Worm (Caenorhabditis elegans) whole organism, L4 larva: ENCODE measurements around the gene R05F9.11.
A peak's percentile ranks its signal among the peaks of the same experiment; 100 is the strongest.
"Not testable (repeated sequence)": the region's sequence is repeated elsewhere in the genome, so short reads cannot be mapped to it uniquely, and the experiment has no call there.

Experiments used
- F10B5.3 ChIP-seq: sonication (generic microtip); optimal IDR thresholded peaks from 2 replicates; lab custom pipeline; 2016; ENCODE audit warnings: mild to moderate bottlenecking, missing genetic modification characterization, missing compliant biosample characterization
- R02D3.7 ChIP-seq: fragments of 150-350 bp; sonication (generic microtip); optimal IDR thresholded peaks from 3 replicates; lab custom pipeline; 2014; ENCODE audit warnings: missing biosample characterization, missing genetic modification characterization
- Y105C5A.15 ChIP-seq: fragments of 200-800 bp; sonication (Bioruptor generic); IDR thresholded peaks from 2 replicates; pipeline ENCODE4 v1.3.6; 2022; ENCODE audit warnings: missing genetic modification characterization, missing compliant biosample characterization
- Y48G9A.11 ChIP-seq: fragments of 200-800 bp; sonication (Bioruptor generic); IDR thresholded peaks from 2 replicates; pipeline ENCODE4 v1.3.6; 2022; ENCODE audit warnings: missing genetic modification reagents, missing genetic modification characterization, missing compliant biosample characterization
- Y5F2A.4 ChIP-seq: fragments of 200-800 bp; sonication (Bioruptor generic); optimal IDR thresholded peaks from 2 replicates; lab custom pipeline; 2018; ENCODE audit warnings: mild to moderate bottlenecking, missing genetic modification characterization, missing compliant biosample characterization
- Y75B8A.6 ChIP-seq: fragments of 200-800 bp; sonication (Bioruptor generic); IDR thresholded peaks from 2 replicates; pipeline ENCODE4 v1.3.6; 2022; ENCODE audit warnings: missing genetic modification reagents, missing genetic modification characterization, missing compliant biosample characterization
- aha-1 ChIP-seq: fragments of 150-350 bp; peaks from one replicate; lab custom pipeline; 2014; ENCODE audit warnings: missing biosample characterization, missing genetic modification characterization
- aly-2 ChIP-seq: sonication (generic microtip); optimal IDR thresholded peaks from 2 replicates; lab custom pipeline; 2018; ENCODE audit warnings: missing biosample characterization, missing genetic modification characterization
- ceh-20 ChIP-seq: fragments of 200-800 bp; sonication (Bioruptor generic); IDR thresholded peaks from 2 replicates; pipeline ENCODE4 v1.3.6; 2022; ENCODE audit warnings: missing genetic modification reagents, missing genetic modification characterization, missing compliant biosample characterization
- ceh-32 ChIP-seq: sonication (generic microtip); optimal IDR thresholded peaks from 2 replicates; lab custom pipeline; 2016; ENCODE audit warnings: mild to moderate bottlenecking, missing genetic modification characterization, missing compliant biosample characterization; ENCODE audit not compliant: poor library complexity
- ceh-44 ChIP-seq: fragments of 200-800 bp; sonication (Bioruptor generic); IDR thresholded peaks from 2 replicates; pipeline ENCODE4 v1.3.6; 2022; ENCODE audit warnings: missing genetic modification reagents, missing genetic modification characterization, missing compliant biosample characterization
- ceh-62 ChIP-seq: sonication (generic microtip); optimal IDR thresholded peaks from 2 replicates; lab custom pipeline; 2017; ENCODE audit warnings: missing biosample characterization, missing genetic modification characterization
- ctbp-1 ChIP-seq: fragments of 200-800 bp; sonication (Bioruptor generic); IDR thresholded peaks from 2 replicates; pipeline ENCODE4 v1.3.6; 2022; ENCODE audit warnings: missing genetic modification reagents, missing genetic modification characterization, missing compliant biosample characterization
- daf-12 ChIP-seq: fragments of 150-350 bp; optimal IDR thresholded peaks from 2 replicates; lab custom pipeline; 2014; ENCODE audit warnings: missing biosample characterization, missing genetic modification reagents, missing genetic modification characterization
- daf-8 ChIP-seq: fragments of 200-800 bp; sonication (Bioruptor generic); IDR thresholded peaks from 2 replicates; pipeline ENCODE4 v1.3.6; 2022; ENCODE audit warnings: missing genetic modification characterization, missing compliant biosample characterization
- dmd-6 ChIP-seq: fragments of 200-800 bp; sonication (Bioruptor generic); IDR thresholded peaks from 2 replicates; pipeline ENCODE4 v1.3.6; 2022; ENCODE audit warnings: missing genetic modification reagents, missing genetic modification characterization, missing compliant biosample characterization
- dmd-9 ChIP-seq: fragments of 200-800 bp; sonication (Bioruptor generic); IDR thresholded peaks from 2 replicates; pipeline ENCODE4 v1.3.6; 2022; ENCODE audit warnings: missing genetic modification reagents, missing genetic modification characterization, missing compliant biosample characterization
- dpl-1 ChIP-seq: fragments of 150-350 bp; optimal IDR thresholded peaks from 2 replicates; lab custom pipeline; 2014; ENCODE audit warnings: missing biosample characterization, missing genetic modification reagents, missing genetic modification characterization
- dve-1 ChIP-seq: sonication (generic microtip); optimal IDR thresholded peaks from 2 replicates; lab custom pipeline; 2017; ENCODE audit warnings: antibody characterized with exemption, mild to moderate bottlenecking, missing genetic modification characterization, missing compliant biosample characterization; ENCODE audit not compliant: insufficient read depth
- egl-43 ChIP-seq: fragments of 200-800 bp; sonication (Bioruptor generic); IDR thresholded peaks from 2 replicates; pipeline ENCODE4 v1.3.6; 2022; ENCODE audit warnings: missing genetic modification reagents, missing genetic modification characterization, missing compliant biosample characterization
- hif-1 ChIP-seq, 2 experiments: sonication (generic microtip); optimal IDR thresholded peaks; 2 replicates each; lab custom pipeline; 2016 to 2017; ENCODE audit warnings: missing compliant biosample characterization in 2 of 2, missing genetic modification characterization in 2 of 2, missing genetic modification reagents in 2 of 2, missing genotype in 2 of 2, mild to moderate bottlenecking in 1 of 2
- hlh-30 ChIP-seq: sonication (generic microtip); optimal IDR thresholded peaks from 2 replicates; lab custom pipeline; 2017; ENCODE audit warnings: antibody characterized with exemption, mild to moderate bottlenecking, missing genetic modification characterization, missing compliant biosample characterization; ENCODE audit not compliant: insufficient read depth
- hmg-1.1 ChIP-seq: fragments of 200-800 bp; sonication (Bioruptor generic); IDR thresholded peaks from 2 replicates; pipeline ENCODE4 v1.3.6; 2022; ENCODE audit warnings: missing genetic modification reagents, missing genetic modification characterization, missing compliant biosample characterization
- lim-7 ChIP-seq: fragments of 200-800 bp; sonication (Bioruptor generic); IDR thresholded peaks from 2 replicates; pipeline ENCODE4 v1.3.6; 2022; ENCODE audit warnings: missing genetic modification characterization, missing compliant biosample characterization
- lin-39 ChIP-seq: fragments of 150-350 bp; optimal IDR thresholded peaks from 2 replicates; lab custom pipeline; 2014; ENCODE audit warnings: missing biosample characterization, missing genetic modification reagents, missing genetic modification characterization
- lsy-2 ChIP-seq, 2 experiments: fragments of 150-350 bp in 1 of 2; sonication (generic microtip) in 1 of 2; optimal IDR thresholded peaks; 2 replicates each; lab custom pipeline; 2014 to 2017; ENCODE audit warnings: missing biosample characterization in 2 of 2, missing genetic modification characterization in 2 of 2
- madf-5 ChIP-seq, 2 experiments: fragments of 200-800 bp; sonication (Bioruptor generic); IDR thresholded peaks; 2 replicates each; pipeline ENCODE4 v1.3.6; 2022; ENCODE audit warnings: missing compliant biosample characterization in 2 of 2, missing genetic modification characterization in 2 of 2
- mdt-29 ChIP-seq: fragments of 200-800 bp; sonication (Bioruptor generic); IDR thresholded peaks from 2 replicates; pipeline ENCODE4 v1.3.6; 2022; ENCODE audit warnings: missing genetic modification reagents, missing genetic modification characterization, missing compliant biosample characterization
- mes-2 ChIP-seq: sonication (generic microtip); optimal IDR thresholded peaks from 2 replicates; lab custom pipeline; 2016; ENCODE audit warnings: missing genotype, mild to moderate bottlenecking, missing genetic modification characterization, missing compliant biosample characterization; ENCODE audit not compliant: poor library complexity, severe bottlenecking
- nhr-111 ChIP-seq: fragments of 200-800 bp; sonication (Bioruptor generic); optimal IDR thresholded peaks from 2 replicates; lab custom pipeline; 2018; ENCODE audit warnings: mild to moderate bottlenecking, missing genetic modification characterization, missing compliant biosample characterization
- nhr-48 ChIP-seq: sonication (generic microtip); optimal IDR thresholded peaks from 2 replicates; lab custom pipeline; 2016; ENCODE audit warnings: mild to moderate bottlenecking, missing genetic modification characterization, missing compliant biosample characterization
- nhr-76 ChIP-seq: fragments of 150-350 bp; optimal IDR thresholded peaks from 2 replicates; lab custom pipeline; 2014; ENCODE audit warnings: missing biosample characterization, missing genetic modification characterization
- php-3 ChIP-seq: fragments of 200-800 bp; sonication (Bioruptor generic); IDR thresholded peaks from 2 replicates; pipeline ENCODE4 v1.3.6; 2022; ENCODE audit warnings: missing genetic modification reagents, missing genetic modification characterization, missing compliant biosample characterization
- sdz-12 ChIP-seq: fragments of 200-800 bp; sonication (Bioruptor generic); optimal IDR thresholded peaks from 2 replicates; lab custom pipeline; 2018; ENCODE audit warnings: mild to moderate bottlenecking, missing genetic modification characterization, missing compliant biosample characterization
- set-16 ChIP-seq: fragments of 200-800 bp; sonication (Bioruptor generic); IDR thresholded peaks from 2 replicates; pipeline ENCODE4 v1.3.6; 2022; ENCODE audit warnings: missing genetic modification reagents, missing genetic modification characterization, missing compliant biosample characterization
- skn-1 ChIP-seq: fragments of 150-350 bp; optimal IDR thresholded peaks from 2 replicates; lab custom pipeline; 2014; ENCODE audit warnings: missing biosample characterization, missing genetic modification characterization
- snpc-1.2 ChIP-seq: fragments of 200-800 bp; sonication (Bioruptor generic); IDR thresholded peaks from 2 replicates; pipeline ENCODE4 v1.3.6; 2022; ENCODE audit warnings: missing genetic modification reagents, missing genetic modification characterization, missing compliant biosample characterization
- spr-1 ChIP-seq: sonication (generic microtip); optimal IDR thresholded peaks from 2 replicates; lab custom pipeline; 2016; ENCODE audit warnings: mild to moderate bottlenecking, missing genetic modification characterization, missing compliant biosample characterization
- tra-1 ChIP-seq: fragments of 200-800 bp; sonication (Bioruptor generic); IDR thresholded peaks from 2 replicates; pipeline ENCODE4 v1.3.6; 2022; ENCODE audit warnings: missing genetic modification reagents, missing genetic modification characterization, missing compliant biosample characterization
- unc-130 ChIP-seq: sonication (generic microtip); optimal IDR thresholded peaks from 2 replicates; lab custom pipeline; 2016; ENCODE audit warnings: missing genetic modification reagents, missing genetic modification characterization, missing compliant biosample characterization
- zfp-2 ChIP-seq: sonication (generic microtip); optimal IDR thresholded peaks from 2 replicates; lab custom pipeline; 2016; ENCODE audit warnings: mild to moderate bottlenecking, missing genetic modification characterization, missing compliant biosample characterization
- zip-11 ChIP-seq: fragments of 200-800 bp; sonication (Bioruptor generic); IDR thresholded peaks from 2 replicates; pipeline ENCODE4 v1.3.6; 2022; ENCODE audit warnings: missing genetic modification characterization, missing compliant biosample characterization

The R05F9.11 gene

ce11 chrII:4902035-4902434, 12.0 kb downstream of the R05F9.11 start, which contains the start of gene R05F9.9 (continued):
- TF ChIP-seq lsy-2 (tag; optimal IDR thresholded peaks at IDR 0.05; lab: Kevin White, UChicago): peak in 1 of 2 experiments; percentile 75
- peak; percentile 54 for TF ChIP-seq dpl-1 (GFP tag; lab: Kevin White, UChicago)
- TF ChIP-seq ceh-44 (GFP tag; lab: Robert Waterston, UW): no peak
- TF ChIP-seq lim-7 (GFP tag; lab: Robert Waterston, UW): no peak
- TF ChIP-seq ctbp-1 (GFP tag; lab: Robert Waterston, UW): no peak
- no peak for TF ChIP-seq nhr-76
- no peak for TF ChIP-seq Y48G9A.11
- TF ChIP-seq dmd-6 (GFP tag; lab: Robert Waterston, UW): no peak
- no peak for TF ChIP-seq set-16 (GFP tag; lab: Robert Waterston, UW)
- TF ChIP-seq skn-1 (tag; lab: Kevin White, UChicago): no peak
- TF ChIP-seq egl-43 (GFP tag; lab: Robert Waterston, UW): no peak
- TF ChIP-seq nhr-48 (tag; lab: Kevin White, UChicago): peak; percentile 1
- TF ChIP-seq Y5F2A.4: no peak
- no peak for TF ChIP-seq php-3
- TF ChIP-seq Y105C5A.15: no peak
- no peak for TF ChIP-seq F10B5.3 (tag; lab: Kevin White, UChicago)
- TF ChIP-seq aly-2: no peak
- TF ChIP-seq spr-1 (tag; lab: Kevin White, UChicago): peak; percentile 28
- TF ChIP-seq zfp-2 (tag; lab: Kevin White, UChicago): no peak
- no peak for TF ChIP-seq nhr-111 (GFP tag; lab: Kevin White, UChicago)
- no peak for TF ChIP-seq tra-1 (GFP tag; lab: Robert Waterston, UW)

ce11 chrII:4898529-4898928, 15.5 kb downstream of the R05F9.11 start, which contains the start of gene msp-32:
msp-32 (plus strand) TSS chrII:4898829.
- not testable (repeated sequence) for TF ChIP-seq F10B5.3 (tag; lab: Kevin White, UChicago); Y75B8A.6 (GFP tag; lab: Robert Waterston, UW); mes-2 (tag; lab: Kevin White, UChicago)
- TF ChIP-seq, all 104 proteins: peak for 0; not testable (repeated sequence) for 104

- TF ChIP-seq dpl-1 (GFP tag; lab: Kevin White, UChicago) (no peak), ceh-20 (GFP tag; lab: Robert Waterston, UW) (no peak), ceh-32 (tag; lab: Kevin White, UChicago) (no peak), sdz-12 (no peak), aha-1 (tag; lab: Kevin White, UChicago) (peak; percentile 1), daf-8 (GFP tag; lab: Robert Waterston, UW) (no peak), hlh-30 (tag; lab: Kevin White, UChicago) (no peak)
- TF ChIP-seq, all 104 proteins: peak for 1
Observed at ce11 chrII:4892594-4892993, 21.4 kb downstream of the R05F9.11 start, which contains the start of gene msp-33. msp-33 (minus strand) TSS chrII:4892694.

- no peak for TF ChIP-seq R02D3.7 (tag; lab: Kevin White, UChicago)
- TF ChIP-seq hif-1 (tag; optimal IDR thresholded peaks at IDR 0.05; lab: Kevin White, UChicago): no peak
- TF ChIP-seq hmg-1.1 (GFP tag; lab: Robert Waterston, UW): no peak
- TF ChIP-seq dve-1: peak; percentile 86
- TF ChIP-seq ceh-32 (tag; lab: Kevin White, UChicago): no peak
- no peak for TF ChIP-seq aly-2
- peak; percentile 39; the same call in 1 of the 2 replicates for TF ChIP-seq mdt-29 (GFP tag; lab: Robert Waterston, UW)
- no peak for TF ChIP-seq ceh-62 (tag; lab: Kevin White, UChicago)
- TF ChIP-seq Y5F2A.4: peak; percentile 17
- TF ChIP-seq php-3: 0 out of 2 replicates have a peak, but pooled peaks have one; percentile 45
- TF ChIP-seq daf-12: no peak
- no peak for TF ChIP-seq nhr-111 (GFP tag; lab: Kevin White, UChicago)
- no peak for TF ChIP-seq zip-11 (GFP tag; lab: Robert Waterston, UW)
- no peak for TF ChIP-seq ceh-44 (GFP tag; lab: Robert Waterston, UW)
- no peak for TF ChIP-seq lin-39
- TF ChIP-seq Y75B8A.6 (GFP tag; lab: Robert Waterston, UW): no peak; the same call in 1 of the 2 replicates
- no peak for TF ChIP-seq unc-130
- no peak for TF ChIP-seq madf-5 (GFP tag; IDR thresholded peaks at IDR 0.05; lab: Robert Waterston, UW)
- no peak for TF ChIP-seq dmd-9 (GFP tag; lab: Robert Waterston, UW)
- TF ChIP-seq Y48G9A.11: no peak
- TF ChIP-seq snpc-1.2 (GFP tag; lab: Robert Waterston, UW): no peak
- TF ChIP-seq nhr-48 (tag; lab: Kevin White, UChicago): no peak
- no peak for TF ChIP-seq F10B5.3 (tag; lab: Kevin White, UChicago)
Observed at ce11 chrII:4891012-4891775, 22.8 kb downstream of the R05F9.11 start, which contains the start of gene gst-9. gst-9 (plus strand) TSS chrII:4891585.
